Fruit fly (Drosophila melanogaster) whole organism, embryonic: ENCODE measurements around the gene CG32454.

Experiments used
- Abd-B ChIP-seq: fragments of 200-800 bp; sonication (Bioruptor generic); optimal IDR thresholded peaks from 2 replicates; lab custom pipeline; 2018; ENCODE audit warnings: missing biosample characterization, mild to moderate bottlenecking, missing genetic modification characterization, moderate library complexity
- Bteb2 ChIP-seq: fragments of 200-800 bp; sonication (Bioruptor generic); optimal IDR thresholded peaks from 2 replicates; lab custom pipeline; 2016; ENCODE audit warnings: missing biosample characterization, missing genetic modification characterization
- C15 ChIP-seq: fragments of 200-800 bp; sonication (Bioruptor generic); IDR thresholded peaks from 3 replicates; pipeline ENCODE4 v1.3.6; 2022; ENCODE audit warnings: missing biosample characterization, missing genetic modification characterization
- CG10274 ChIP-seq: fragments of 200-800 bp; sonication (Bioruptor generic); optimal IDR thresholded peaks from 3 replicates; lab custom pipeline; 2017; ENCODE audit warnings: missing biosample characterization, mild to moderate bottlenecking, missing genetic modification characterization
- CG10979 ChIP-seq: fragments of 200-800 bp; sonication (Bioruptor generic); optimal IDR thresholded peaks from 2 replicates; lab custom pipeline; 2018; ENCODE audit warnings: missing biosample characterization, mild to moderate bottlenecking, missing genetic modification characterization, moderate library complexity
- CG12391 ChIP-seq: fragments of 200-800 bp; sonication (Bioruptor generic); optimal IDR thresholded peaks from 3 replicates; lab custom pipeline; 2018; ENCODE audit warnings: missing biosample characterization, mild to moderate bottlenecking, missing genetic modification characterization, moderate library complexity
- CG12744 ChIP-seq: fragments of 200-800 bp; sonication (Bioruptor generic); optimal IDR thresholded peaks from 2 replicates; lab custom pipeline; 2016; ENCODE audit warnings: missing biosample characterization, missing genetic modification characterization
- CG14860 ChIP-seq: fragments of 200-800 bp; sonication (Bioruptor generic); IDR thresholded peaks from 3 replicates; pipeline ENCODE4 v1.3.6; 2022; ENCODE audit warnings: missing biosample characterization, missing genetic modification characterization; ENCODE audit not compliant: partially characterized antibody
- CG15011 ChIP-seq: fragments of 200-800 bp; sonication (Bioruptor generic); optimal IDR thresholded peaks from 3 replicates; lab custom pipeline; 2018; ENCODE audit warnings: missing biosample characterization, mild to moderate bottlenecking, missing genetic modification characterization
- CG15601 ChIP-seq: fragments of 200-800 bp; sonication (Bioruptor generic); optimal IDR thresholded peaks from 3 replicates; lab custom pipeline; 2019; ENCODE audit warnings: missing biosample characterization, mild to moderate bottlenecking, missing genetic modification characterization, moderate library complexity
- CG1647 ChIP-seq: fragments of 200-800 bp; sonication (Bioruptor generic); optimal IDR thresholded peaks from 3 replicates; lab custom pipeline; 2016; ENCODE audit warnings: missing biosample characterization, missing genetic modification characterization
- CG17359 ChIP-seq: fragments of 200-800 bp; sonication (Bioruptor generic); optimal IDR thresholded peaks from 3 replicates; lab custom pipeline; 2018; ENCODE audit warnings: missing biosample characterization, mild to moderate bottlenecking, missing genetic modification characterization, moderate library complexity
- CG17385 ChIP-seq: fragments of 200-800 bp; sonication (Bioruptor generic); optimal IDR thresholded peaks from 3 replicates; lab custom pipeline; 2018; ENCODE audit warnings: missing biosample characterization, mild to moderate bottlenecking, missing genetic modification characterization
- CG1792 ChIP-seq: fragments of 200-800 bp; sonication (Bioruptor generic); optimal IDR thresholded peaks from 2 replicates; lab custom pipeline; 2016; ENCODE audit warnings: missing biosample characterization, missing genetic modification characterization
- CG2120 ChIP-seq: fragments of 200-800 bp; sonication (Bioruptor generic); optimal IDR thresholded peaks from 3 replicates; lab custom pipeline; 2016; ENCODE audit warnings: missing biosample characterization, missing genetic modification characterization
- CG30431 ChIP-seq: fragments of 200-800 bp; sonication (Bioruptor generic); optimal IDR thresholded peaks from 2 replicates; lab custom pipeline; 2017; ENCODE audit warnings: missing biosample characterization, missing genetic modification characterization
- CG31441 ChIP-seq: fragments of 200-800 bp; sonication (Bioruptor generic); IDR thresholded peaks from 2 replicates; pipeline ENCODE4 v1.3.6; 2022; ENCODE audit warnings: missing biosample characterization, missing genetic modification characterization
- CG34224 ChIP-seq: fragments of 200-800 bp; sonication (Bioruptor generic); IDR thresholded peaks from 3 replicates; pipeline ENCODE4 v1.3.6; 2022; ENCODE audit warnings: missing biosample characterization, missing genetic modification characterization; ENCODE audit not compliant: partially characterized antibody
- CG4282 ChIP-seq: fragments of 200-800 bp; sonication (Bioruptor generic); optimal IDR thresholded peaks from 2 replicates; lab custom pipeline; 2016; ENCODE audit warnings: missing biosample characterization, missing genetic modification characterization
- CG7357 ChIP-seq: fragments of 200-800 bp; sonication (Bioruptor generic); IDR thresholded peaks from 3 replicates; pipeline ENCODE4 v1.3.6; 2022; ENCODE audit warnings: missing biosample characterization, missing genetic modification characterization
- CG8281 ChIP-seq: fragments of 200-800 bp; sonication (Bioruptor generic); optimal IDR thresholded peaks from 2 replicates; lab custom pipeline; 2018; ENCODE audit warnings: missing biosample characterization, mild to moderate bottlenecking, missing genetic modification characterization, moderate library complexity
- CG9437 ChIP-seq: fragments of 200-800 bp; sonication (Bioruptor generic); optimal IDR thresholded peaks from 2 replicates; lab custom pipeline; 2018; ENCODE audit warnings: missing biosample characterization, mild to moderate bottlenecking, missing genetic modification characterization
- CG9932 ChIP-seq: fragments of 200-800 bp; sonication (Bioruptor generic); IDR thresholded peaks from 2 replicates; pipeline ENCODE4 v1.3.6; 2022; ENCODE audit warnings: missing biosample characterization, missing genetic modification characterization
- Chrac-16 ChIP-seq: fragments of 200-800 bp; sonication (Bioruptor generic); optimal IDR thresholded peaks from 3 replicates; lab custom pipeline; 2016; ENCODE audit warnings: missing biosample characterization, missing genetic modification characterization
- CrebB ChIP-seq: fragments of 200-800 bp; sonication (Bioruptor generic); optimal IDR thresholded peaks from 3 replicates; lab custom pipeline; 2018; ENCODE audit warnings: missing biosample characterization, mild to moderate bottlenecking, missing genetic modification characterization
- D ChIP-seq, 2 experiments: fragments of 200-800 bp in 1 of 2; fragments of >200 bp in 1 of 2; sonication (Bioruptor generic) in 1 of 2; optimal IDR thresholded peaks; 2 replicates in 1 of 2; 3 replicates in 1 of 2; lab custom pipeline; 2017; ENCODE audit warnings: mild to moderate bottlenecking in 1 of 2, missing biosample characterization in 1 of 2, missing genetic modification characterization in 1 of 2, missing genetic modification reagents in 1 of 2
- Dip2 ChIP-seq: fragments of 200-800 bp; sonication (Bioruptor generic); IDR thresholded peaks from 2 replicates; pipeline ENCODE4 v1.3.6; 2022; ENCODE audit warnings: missing biosample characterization, missing genetic modification characterization
- Elba2 ChIP-seq: fragments of 200-800 bp; sonication (Bioruptor generic); optimal IDR thresholded peaks from 3 replicates; lab custom pipeline; 2016; ENCODE audit warnings: missing biosample characterization, missing genetic modification characterization
- Lpt ChIP-seq: fragments of >200 bp; optimal IDR thresholded peaks from 2 replicates; lab custom pipeline; 2018; ENCODE audit warnings: missing biosample characterization, missing genetic modification characterization
- MBD-R2 ChIP-seq: fragments of 200-800 bp; sonication (Bioruptor generic); IDR thresholded peaks from 2 replicates; pipeline ENCODE4 v1.3.6; 2022; ENCODE audit warnings: missing biosample characterization, missing genetic modification characterization
- Optix ChIP-seq: fragments of 200-800 bp; sonication (Bioruptor generic); IDR thresholded peaks from 3 replicates; pipeline ENCODE4 v1.3.6; 2022; ENCODE audit warnings: missing biosample characterization, missing genetic modification characterization
- Ravus ChIP-seq: fragments of 200-800 bp; sonication (Bioruptor generic); IDR thresholded peaks from 2 replicates; pipeline ENCODE4 v1.3.6; 2022; ENCODE audit warnings: missing biosample characterization, missing genetic modification characterization
- bsh ChIP-seq, 2 experiments: fragments of 200-800 bp; sonication (Bioruptor generic); optimal IDR thresholded peaks; 2 replicates each; lab custom pipeline; 2017 to 2018; ENCODE audit warnings: mild to moderate bottlenecking in 2 of 2, missing biosample characterization in 2 of 2, missing genetic modification characterization in 2 of 2, moderate library complexity in 1 of 2
- cg ChIP-seq: fragments of 200-800 bp; sonication (Bioruptor generic); optimal IDR thresholded peaks from 3 replicates; lab custom pipeline; 2019; ENCODE audit warnings: missing biosample characterization, mild to moderate bottlenecking, missing genetic modification characterization, moderate library complexity
- chif ChIP-seq, 2 experiments: fragments of 200-800 bp; sonication (Bioruptor generic); optimal IDR thresholded peaks; 3 replicates each; lab custom pipeline; 2016; ENCODE audit warnings: missing biosample characterization in 2 of 2, missing genetic modification characterization in 2 of 2
- chn ChIP-seq: fragments of 200-800 bp; sonication (Bioruptor generic); optimal IDR thresholded peaks from 2 replicates; lab custom pipeline; 2016; ENCODE audit warnings: missing biosample characterization, missing genetic modification characterization
- ci ChIP-seq: fragments of 200-800 bp; sonication (Bioruptor generic); IDR thresholded peaks from 3 replicates; pipeline ENCODE4 v1.3.6; 2022; ENCODE audit warnings: missing biosample characterization, missing genetic modification characterization
- dmrt99B ChIP-seq: fragments of 200-800 bp; sonication (Bioruptor generic); optimal IDR thresholded peaks from 2 replicates; lab custom pipeline; 2018; ENCODE audit warnings: missing biosample characterization, mild to moderate bottlenecking, missing genetic modification characterization, moderate library complexity
- gem ChIP-seq: fragments of 200-800 bp; sonication (Bioruptor generic); optimal IDR thresholded peaks from 2 replicates; lab custom pipeline; 2019; ENCODE audit warnings: missing biosample characterization, mild to moderate bottlenecking, missing genetic modification characterization, moderate library complexity
- grau ChIP-seq: fragments of 200-800 bp; optimal IDR thresholded peaks from 3 replicates; lab custom pipeline; 2019; ENCODE audit warnings: missing biosample characterization, mild to moderate bottlenecking, missing genetic modification characterization, moderate library complexity
- ham ChIP-seq: fragments of 200-800 bp; sonication (Bioruptor generic); IDR thresholded peaks from 2 replicates; pipeline ENCODE4 v1.3.6; 2022; ENCODE audit warnings: missing biosample characterization, missing genetic modification characterization
- lbe ChIP-seq: fragments of 200-800 bp; sonication (Bioruptor generic); optimal IDR thresholded peaks from 2 replicates; lab custom pipeline; 2016; ENCODE audit warnings: missing biosample characterization, mild to moderate bottlenecking, missing genetic modification characterization
- maf-S ChIP-seq: fragments of 200-800 bp; sonication (Bioruptor generic); optimal IDR thresholded peaks from 2 replicates; lab custom pipeline; 2016; ENCODE audit warnings: missing biosample characterization, missing genetic modification characterization
- psq ChIP-seq: fragments of 200-800 bp; sonication (Bioruptor generic); optimal IDR thresholded peaks from 2 replicates; lab custom pipeline; 2017; ENCODE audit warnings: missing biosample characterization, missing genetic modification characterization
- sc ChIP-seq, 3 experiments: fragments of >200 bp in 2 of 3; fragments of 200-800 bp in 1 of 3; sonication (Bioruptor generic) in 1 of 3; optimal IDR thresholded peaks; 2 replicates in 2 of 3; 3 replicates in 1 of 3; lab custom pipeline; 2017; ENCODE audit warnings: mild to moderate bottlenecking in 1 of 3, missing biosample characterization in 1 of 3, missing genetic modification characterization in 1 of 3, missing genetic modification reagents in 1 of 3
- sob ChIP-seq: fragments of 200-800 bp; sonication (Bioruptor generic); IDR thresholded peaks from 2 replicates; pipeline ENCODE4 v1.3.6; 2022; ENCODE audit warnings: missing biosample characterization, missing genetic modification characterization
- vnd ChIP-seq: fragments of 200-800 bp; sonication (Bioruptor generic); IDR thresholded peaks from 3 replicates; pipeline ENCODE4 v1.3.6; 2022; ENCODE audit warnings: missing biosample characterization, missing genetic modification characterization; ENCODE audit not compliant: partially characterized antibody
- wek ChIP-seq: fragments of 200-800 bp; sonication (Bioruptor generic); optimal IDR thresholded peaks from 3 replicates; lab custom pipeline; 2018; ENCODE audit warnings: missing biosample characterization, mild to moderate bottlenecking, missing genetic modification characterization, moderate library complexity

Gene CG32454

DNA sequence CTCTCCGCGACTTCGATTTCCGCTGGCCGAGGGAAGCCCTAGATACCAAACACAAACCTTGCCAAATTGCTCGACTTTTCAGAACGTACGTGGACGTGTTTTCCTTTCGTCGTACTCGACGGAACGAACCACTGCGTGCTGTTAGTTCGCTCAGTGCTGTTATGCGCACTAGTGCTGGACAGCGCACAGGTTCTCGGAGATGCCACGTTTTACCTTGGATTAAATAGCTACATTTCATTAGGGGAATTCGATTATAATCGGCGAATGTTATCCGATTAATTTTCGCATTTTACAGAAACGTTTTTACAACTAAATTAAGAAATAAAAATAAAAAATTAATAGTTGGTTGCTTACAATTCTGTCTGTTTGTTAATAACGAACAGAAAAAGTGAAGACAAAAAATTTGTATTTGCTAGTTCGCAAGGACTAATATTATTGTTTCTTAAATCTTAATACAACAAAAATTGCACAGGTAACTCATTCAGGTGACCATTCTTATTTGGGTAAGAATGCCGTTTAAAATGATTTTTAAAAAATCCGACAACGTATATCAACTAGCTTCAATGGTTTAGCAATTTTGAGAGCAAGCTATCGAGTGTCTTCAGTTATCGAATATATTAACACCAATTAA lies 12.3 kb upstream of the CG32454 start, which contains the start of the genes ArfGAP3 and CG32452 (continued):
- TF ChIP-seq CG30431 (peak; percentile 47), CG10979 (tag; lab: Kevin White, UChicago) (peak; percentile 62), maf-S (no peak), CG10274 (no peak), CG12391 (tag; lab: Kevin White, UChicago) (peak; percentile 87), CG31441 (GFP tag; lab: Robert Waterston, UW) (peak; percentile 81), MBD-R2 (GFP tag; lab: Robert Waterston, UW) (peak; percentile 22), grau (tag; lab: Kevin White, UChicago) (peak; percentile 74), ham (GFP tag; lab: Robert Waterston, UW) (peak; percentile 43; the same call in 1 of the 2 replicates), CG4282 (GFP tag; lab: Kevin White, UChicago) (no peak), CG15601 (tag; lab: Kevin White, UChicago) (peak; percentile 77), cg (GFP tag; lab: Kevin White, UChicago) (no peak), vnd (GFP tag; lab: Robert Waterston, UW) (peak; percentile 58; the same call in 1 of the 3 replicates), psq (GFP tag; lab: Kevin White, UChicago) (no peak), CG1792 (GFP tag; lab: Kevin White, UChicago) (peak; percentile 44), CG17359 (tag; lab: Kevin White, UChicago) (peak; percentile 60), CG34224 (peak; percentile 68), sob (peak; percentile 73), gem (tag; lab: Kevin White, UChicago) (peak; percentile 82), CrebB (tag; lab: Kevin White, UChicago) (peak; percentile 50), CG2120 (GFP tag; lab: Kevin White, UChicago) (peak; percentile 82), Abd-B (peak; percentile 60), bsh (GFP tag; optimal IDR thresholded peaks at IDR 0.05; lab: Kevin White, UChicago) (peak in 1 of 2 experiments; percentile 64), CG9437 (GFP tag; lab: Kevin White, UChicago) (peak; percentile 81), sc (optimal IDR thresholded peaks at IDR 0.05; lab: Kevin White, UChicago) (no peak), sc (GFP tag; optimal IDR thresholded peaks at IDR 0.05; lab: Kevin White, UChicago) (peak; percentile 34), lbe (peak; percentile 31), CG7357 (GFP tag; lab: Robert Waterston, UW) (peak; percentile 53; the same call in 1 of the 3 replicates), Chrac-16 (peak; percentile 80), CG8281 (tag; lab: Kevin White, UChicago) (peak; percentile 38), Ravus (GFP tag; lab: Robert Waterston, UW) (no peak), Elba2 (GFP tag; lab: Kevin White, UChicago) (no peak), CG15011 (GFP tag; lab: Kevin White, UChicago) (peak; percentile 21), dmrt99B (tag; lab: Kevin White, UChicago) (peak; percentile 69), D (optimal IDR thresholded peaks at IDR 0.05; lab: Kevin White, UChicago) (no peak), D (GFP tag; optimal IDR thresholded peaks at IDR 0.05; lab: Kevin White, UChicago) (peak; percentile 40), CG12744 (GFP tag; lab: Kevin White, UChicago) (no peak), ci (peak; percentile 77), CG9932 (GFP tag; lab: Robert Waterston, UW) (peak; percentile 90), CG17385 (GFP tag; lab: Kevin White, UChicago) (peak; percentile 66), wek (peak; percentile 96), Bteb2 (GFP tag; lab: Kevin White, UChicago) (peak; percentile 52), chn (GFP tag; lab: Kevin White, UChicago) (peak; percentile 65), Lpt (GFP tag; lab: Kevin White, UChicago) (no peak), Optix (peak; percentile 32; the same call in 1 of the 3 replicates), CG1647 (GFP tag; lab: Kevin White, UChicago) (peak; percentile 60), Dip2 (GFP tag; lab: Robert Waterston, UW) (no peak), chif (GFP tag; optimal IDR thresholded peaks at IDR 0.05; lab: Kevin White, UChicago) (peak; percentile 34 to 59), C15 (GFP tag; lab: Robert Waterston, UW) (0 out of 3 replicates have a peak, but pooled peaks have one; percentile 8), CG14860 (no peak)
